Worm (Caenorhabditis elegans): ENCODE measurements around the gene C40H1.3.

Gene C40H1.3

DNA sequence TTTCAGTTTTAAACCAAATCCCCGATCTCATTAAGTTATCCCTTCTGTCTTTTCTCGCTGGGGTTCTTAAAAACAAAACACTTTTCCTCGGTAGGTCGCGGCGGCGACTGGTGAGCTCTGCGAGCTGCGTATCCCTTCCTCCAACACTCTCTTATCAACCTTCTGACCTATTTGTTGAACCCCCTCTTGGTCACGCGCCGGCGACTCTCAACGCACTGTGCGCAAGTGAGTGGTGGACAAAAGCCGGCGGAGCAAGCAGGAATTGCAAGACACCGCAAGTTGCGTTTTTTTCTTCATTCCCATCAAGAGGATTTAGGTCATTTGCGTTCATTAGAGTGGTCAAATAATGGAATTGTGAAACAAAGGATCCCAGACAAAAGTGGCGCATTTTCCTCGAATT, 24.6 kb upstream of the C40H1.3 start:
- peak; percentile 51 for TF ChIP-seq nhr-71 (tag; optimal IDR thresholded peaks at IDR 0.05)
- TF ChIP-seq skn-1 (tag; optimal IDR thresholded peaks at IDR 0.05), result no peak
- TF ChIP-seq mdl-1 (tag; optimal IDR thresholded peaks at IDR 0.05), result peak in 1 of 2 experiments; percentile 27
- TF ChIP-seq C34B4.2 (tag; optimal IDR thresholded peaks at IDR 0.05), result no peak
- TF ChIP-seq hlh-4 (tag; optimal IDR thresholded peaks at IDR 0.05), result no peak
- no peak for TF ChIP-seq lsy-2 (tag; optimal IDR thresholded peaks at IDR 0.05)
- no peak for TF ChIP-seq fkh-8 (tag; optimal IDR thresholded peaks at IDR 0.05)
- TF ChIP-seq nhr-19 (GFP tag; conservative IDR thresholded peaks at IDR 0.05), result 0 out of 2 replicates have a peak, but pooled peaks have one; percentile 12
- TF ChIP-seq nhr-28 (tag; optimal IDR thresholded peaks at IDR 0.05), result no peak
- TF ChIP-seq ceh-8 (GFP tag; optimal IDR thresholded peaks at IDR 0.05), result no peak
- no peak for TF ChIP-seq nhr-84 (tag; optimal IDR thresholded peaks at IDR 0.05)
- peak; percentile 64 for TF ChIP-seq lin-14 (GFP tag; optimal IDR thresholded peaks at IDR 0.05)
- no peak for TF ChIP-seq ztf-4 (tag; optimal IDR thresholded peaks at IDR 0.05)
- TF ChIP-seq dsc-1 (tag; optimal IDR thresholded peaks at IDR 0.05), result no peak
- TF ChIP-seq hpl-2 (GFP tag; optimal IDR thresholded peaks at IDR 0.05), result no peak
- TF ChIP-seq sup-37 (GFP tag; optimal IDR thresholded peaks at IDR 0.05), result no peak
- no peak for TF ChIP-seq lin-13 (GFP tag; optimal IDR thresholded peaks at IDR 0.05)
- TF ChIP-seq nhr-20 (tag; optimal IDR thresholded peaks at IDR 0.05), result no peak
- no peak for TF ChIP-seq nhr-237 (tag; optimal IDR thresholded peaks at IDR 0.05)
- no peak for TF ChIP-seq aha-1 (tag; optimal IDR thresholded peaks at IDR 0.05)
- peak; percentile 31 for TF ChIP-seq tbx-2 (tag; optimal IDR thresholded peaks at IDR 0.05)
- no peak for TF ChIP-seq pag-3 (tag; optimal IDR thresholded peaks at IDR 0.05; ENCODE audit: borderline replicate concordance, insufficient read depth)
- no peak for TF ChIP-seq Y116A8C.19 (tag; optimal IDR thresholded peaks at IDR 0.05; ENCODE audit: borderline replicate concordance)
- TF ChIP-seq nhr-90 (tag; optimal IDR thresholded peaks at IDR 0.05; ENCODE audit: poor library complexity), result no peak
- no peak for TF ChIP-seq jun-1 (tag; optimal IDR thresholded peaks at IDR 0.05)
- no peak for TF ChIP-seq lin-15B (tag; optimal IDR thresholded peaks at IDR 0.05)
- TF ChIP-seq efl-1 (optimal IDR thresholded peaks at IDR 0.05), result peak; percentile 22 to 24
- peak; percentile 16 to 23 for TF ChIP-seq efl-1 (GFP tag; optimal IDR thresholded peaks at IDR 0.05 in 1 of 2)
- no peak for TF ChIP-seq nhr-85 (tag)
- no peak for TF ChIP-seq unc-30 (tag; optimal IDR thresholded peaks at IDR 0.05)
- no peak for TF ChIP-seq egl-27 (tag; optimal IDR thresholded peaks at IDR 0.05)
- TF ChIP-seq lin-35 (GFP tag; optimal IDR thresholded peaks at IDR 0.05), result peak in 1 of 2 experiments; percentile 18
- no peak for TF ChIP-seq ceh-82 (tag; optimal IDR thresholded peaks at IDR 0.05)
- TF ChIP-seq nhr-76 (tag; optimal IDR thresholded peaks at IDR 0.05), result no peak
- TF ChIP-seq unc-130 (tag; optimal IDR thresholded peaks at IDR 0.05), result peak; percentile 43
- TF ChIP-seq mab-9 (GFP tag; IDR thresholded peaks at IDR 0.05), result no peak
- peak in 1 of 3 experiments; percentile 6 for TF ChIP-seq dpl-1 (GFP tag; optimal IDR thresholded peaks at IDR 0.05)
- no peak for TF ChIP-seq nhr-11 (tag; optimal IDR thresholded peaks at IDR 0.05)
- TF ChIP-seq elt-2 (tag; optimal IDR thresholded peaks at IDR 0.05), result no peak
- TF ChIP-seq rnt-1 (tag; optimal IDR thresholded peaks at IDR 0.05), result peak; percentile 60

DNA sequence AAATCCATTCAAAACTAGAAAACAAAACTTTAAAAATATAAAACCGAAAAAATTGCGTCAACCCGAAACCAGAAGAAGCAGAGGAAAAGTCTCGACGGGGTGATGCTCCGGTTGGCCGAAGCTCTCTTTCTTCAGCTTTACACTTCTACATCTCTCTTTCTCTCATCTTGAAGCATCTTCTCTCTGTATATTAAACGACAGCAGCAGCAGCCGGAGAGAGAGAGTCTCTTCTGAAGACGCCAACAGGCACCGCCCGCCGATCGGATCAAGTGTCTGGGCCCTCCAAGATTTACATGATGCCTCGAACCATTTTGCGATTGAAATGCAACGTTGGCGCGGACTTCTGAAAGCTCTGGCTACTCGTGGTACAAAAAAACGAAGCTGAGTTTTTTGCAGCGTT, 17.6 kb upstream of the C40H1.3 start:
- TF ChIP-seq irx-1 (tag; optimal IDR thresholded peaks at IDR 0.05), result no peak
- no peak for TF ChIP-seq C34B4.2 (tag; optimal IDR thresholded peaks at IDR 0.05)
- no peak for TF ChIP-seq hpl-2 (GFP tag; optimal IDR thresholded peaks at IDR 0.05)
- TF ChIP-seq ceh-8 (GFP tag; optimal IDR thresholded peaks at IDR 0.05), result no peak
- TF ChIP-seq sup-37 (GFP tag; optimal IDR thresholded peaks at IDR 0.05), result no peak
- TF ChIP-seq dpl-1 (GFP tag; optimal IDR thresholded peaks at IDR 0.05), result no peak
- TF ChIP-seq ceh-90 (tag; optimal IDR thresholded peaks at IDR 0.05), result no peak
- TF ChIP-seq rnt-1 (tag; optimal IDR thresholded peaks at IDR 0.05), result peak; percentile 47
- no peak for TF ChIP-seq ets-5 (GFP tag; IDR thresholded peaks at IDR 0.05)
- TF ChIP-seq nhr-71 (tag; optimal IDR thresholded peaks at IDR 0.05), result peak; percentile 30
- no peak for TF ChIP-seq pqm-1 (tag; optimal IDR thresholded peaks at IDR 0.05)
- TF ChIP-seq sptf-1 (tag; optimal IDR thresholded peaks at IDR 0.05), result no peak
- TF ChIP-seq nhr-77 (tag; optimal IDR thresholded peaks at IDR 0.05), result no peak
- TF ChIP-seq skn-1 (tag; optimal IDR thresholded peaks at IDR 0.05), result no peak
- TF ChIP-seq zip-4 (GFP tag; optimal IDR thresholded peaks at IDR 0.05), result no peak
- no peak for TF ChIP-seq snpc-4 (tag; optimal IDR thresholded peaks at IDR 0.05)
- no peak for TF ChIP-seq efl-3 (GFP tag; optimal IDR thresholded peaks at IDR 0.05)
- TF ChIP-seq pag-3 (tag; optimal IDR thresholded peaks at IDR 0.05; ENCODE audit: borderline replicate concordance, insufficient read depth), result no peak
- TF ChIP-seq lsy-2 (tag; optimal IDR thresholded peaks at IDR 0.05), result peak in 1 of 2 experiments; percentile 20
- no peak for TF ChIP-seq unc-130 (tag; optimal IDR thresholded peaks at IDR 0.05)
- TF ChIP-seq lin-14 (GFP tag; optimal IDR thresholded peaks at IDR 0.05), result peak; percentile 15
- TF ChIP-seq aly-2 (tag; optimal IDR thresholded peaks at IDR 0.05), result no peak
- TF ChIP-seq mab-9 (GFP tag; IDR thresholded peaks at IDR 0.05), result no peak
- TF ChIP-seq lin-13 (GFP tag; optimal IDR thresholded peaks at IDR 0.05), result no peak

Measured in whole organism, L1 larva.